Fruit fly (Drosophila melanogaster) S2 (cell line): ENCODE results near the gene Cyp9f3.

Source experiments
- CG8478 ChIP-seq: fragments of >200 bp; optimal IDR thresholded peaks from 2 replicates; lab custom pipeline; 2018
- CTCF ChIP-seq, 2 experiments: fragments of >200 bp; optimal IDR thresholded peaks; 2 replicates each; lab custom pipeline; 2018

- TF ChIP-seq CG8478 (lab: Kevin White, UChicago) (no peak), CTCF (optimal IDR thresholded peaks at IDR 0.05; lab: Kevin White, UChicago) (no peak)
Observed at dm6 chr3R:12375258-12375783, 23.4 kb downstream of the Cyp9f3 start, which contains the start of gene GstD5.
